Worm (Caenorhabditis elegans) whole organism, L1 larva: ENCODE data around the gene dyf-18.
A peak's percentile ranks its signal among the peaks of the same experiment; 100 is the strongest.

Experiments used
- C34B4.2 ChIP-seq: sonication (generic microtip); optimal IDR thresholded peaks from 2 replicates; lab custom pipeline; 2017; ENCODE audit warnings: mild to moderate bottlenecking, missing genetic modification characterization, missing compliant biosample characterization
- aha-1 ChIP-seq: fragments of 150-350 bp; optimal IDR thresholded peaks from 2 replicates; lab custom pipeline; 2014; ENCODE audit warnings: missing biosample characterization, missing genetic modification characterization
- alr-1 ChIP-seq: fragments of 200-800 bp; sonication (Bioruptor generic); optimal IDR thresholded peaks from 2 replicates; lab custom pipeline; 2018; ENCODE audit warnings: borderline replicate concordance, mild to moderate bottlenecking, missing genetic modification characterization, missing compliant biosample characterization
- blmp-1 ChIP-seq: fragments of 150-350 bp; optimal IDR thresholded peaks from 2 replicates; lab custom pipeline; 2014; ENCODE audit warnings: missing biosample characterization, missing genetic modification characterization
- ceh-63 ChIP-seq: fragments of 200-800 bp; sonication (Bioruptor generic); optimal IDR thresholded peaks from 2 replicates; lab custom pipeline; 2018; ENCODE audit warnings: mild to moderate bottlenecking, missing genetic modification characterization, missing compliant biosample characterization
- ceh-8 ChIP-seq: fragments of 200-800 bp; sonication (Bioruptor generic); optimal IDR thresholded peaks from 2 replicates; lab custom pipeline; 2018; ENCODE audit warnings: mild to moderate bottlenecking, missing genetic modification characterization, moderate library complexity, missing compliant biosample characterization
- ceh-88 ChIP-seq: fragments of 200-800 bp; sonication (Bioruptor generic); IDR thresholded peaks from 2 replicates; pipeline ENCODE4 v1.3.6; 2022; ENCODE audit warnings: missing genetic modification characterization, missing compliant biosample characterization
- ces-1 ChIP-seq: fragments of 150-350 bp; optimal IDR thresholded peaks from 2 replicates; lab custom pipeline; 2014; ENCODE audit warnings: missing biosample characterization, missing genetic modification reagents, missing genetic modification characterization
- dpl-1 ChIP-seq, 3 experiments: fragments of 150-350 bp in 2 of 3; sonication (generic microtip) in 1 of 3; optimal IDR thresholded peaks; 2 replicates each; lab custom pipeline; 2014 to 2017; ENCODE audit warnings: missing biosample characterization in 3 of 3, missing genetic modification characterization in 3 of 3, missing genetic modification reagents in 3 of 3
- efl-3 ChIP-seq: fragments of 200-800 bp; sonication (Bioruptor generic); optimal IDR thresholded peaks from 2 replicates; lab custom pipeline; 2018; ENCODE audit warnings: mild to moderate bottlenecking, missing genetic modification characterization, missing compliant biosample characterization
- egl-13 ChIP-seq: sonication (generic microtip); optimal IDR thresholded peaks from 2 replicates; lab custom pipeline; 2016; ENCODE audit warnings: missing genotype, missing genetic modification reagents, missing genetic modification characterization, missing compliant biosample characterization
- fkh-10 ChIP-seq: sonication (generic microtip); optimal IDR thresholded peaks from 2 replicates; lab custom pipeline; 2017; ENCODE audit warnings: missing biosample characterization, missing genetic modification reagents, missing genetic modification characterization
- fkh-4 ChIP-seq: sonication (generic microtip); optimal IDR thresholded peaks from 2 replicates; lab custom pipeline; 2016; ENCODE audit warnings: missing compliant biosample characterization, missing genetic modification characterization, borderline replicate concordance
- hlh-4 ChIP-seq: sonication (generic microtip); optimal IDR thresholded peaks from 2 replicates; lab custom pipeline; 2016; ENCODE audit warnings: mild to moderate bottlenecking, missing genetic modification characterization, missing compliant biosample characterization
- hpl-2 ChIP-seq: fragments of 150-350 bp; optimal IDR thresholded peaks from 2 replicates; lab custom pipeline; 2014; ENCODE audit warnings: missing biosample characterization, missing genetic modification reagents, missing genetic modification characterization
- isw-1 ChIP-seq: fragments of 200-800 bp; sonication (Bioruptor generic); IDR thresholded peaks from 2 replicates; pipeline ENCODE4 v1.3.6; 2022; ENCODE audit warnings: missing genetic modification characterization, missing compliant biosample characterization
- lin-13 ChIP-seq: fragments of 150-350 bp; optimal IDR thresholded peaks from 2 replicates; lab custom pipeline; 2014; ENCODE audit warnings: missing biosample characterization, missing genetic modification reagents, missing genetic modification characterization
- lin-14 ChIP-seq: fragments of 200-800 bp; sonication (Bioruptor generic); optimal IDR thresholded peaks from 2 replicates; lab custom pipeline; 2018; ENCODE audit warnings: mild to moderate bottlenecking, missing genetic modification characterization, moderate library complexity, missing compliant biosample characterization
- lir-3 ChIP-seq: sonication (generic microtip); optimal IDR thresholded peaks from 2 replicates; lab custom pipeline; 2016; ENCODE audit warnings: mild to moderate bottlenecking, missing genetic modification characterization, moderate library complexity, missing compliant biosample characterization; ENCODE audit not compliant: poor library complexity
- mdl-1 ChIP-seq, 2 experiments: fragments of 150-350 bp; optimal IDR thresholded peaks; 2 replicates each; lab custom pipeline; 2014 to 2017; ENCODE audit warnings: missing biosample characterization in 2 of 2, missing genetic modification characterization in 2 of 2, inconsistent platforms in 1 of 2
- mep-1 ChIP-seq: fragments of 150-350 bp; optimal IDR thresholded peaks from 2 replicates; lab custom pipeline; 2014; ENCODE audit warnings: missing biosample characterization, missing genetic modification characterization
- nhr-20 ChIP-seq: sonication (generic microtip); optimal IDR thresholded peaks from 2 replicates; lab custom pipeline; 2016; ENCODE audit warnings: mild to moderate bottlenecking, missing genetic modification characterization, missing compliant biosample characterization
- nhr-237 ChIP-seq: fragments of 150-350 bp; optimal IDR thresholded peaks from 2 replicates; lab custom pipeline; 2014; ENCODE audit warnings: missing biosample characterization, missing genetic modification characterization
- nhr-71 ChIP-seq: sonication (generic microtip); optimal IDR thresholded peaks from 2 replicates; lab custom pipeline; 2016; ENCODE audit warnings: mild to moderate bottlenecking, missing genetic modification characterization, moderate library complexity, missing compliant biosample characterization
- pag-3 ChIP-seq: sonication (generic microtip); optimal IDR thresholded peaks from 2 replicates; lab custom pipeline; 2017; ENCODE audit warnings: missing genetic modification characterization, mild to moderate bottlenecking, missing compliant biosample characterization, antibody characterized with exemption, borderline replicate concordance; ENCODE audit not compliant: insufficient read depth
- rnt-1 ChIP-seq: sonication (generic microtip); optimal IDR thresholded peaks from 2 replicates; lab custom pipeline; 2016; ENCODE audit warnings: mild to moderate bottlenecking, missing genetic modification characterization, moderate library complexity, missing compliant biosample characterization
- skn-1 ChIP-seq: fragments of 150-350 bp; optimal IDR thresholded peaks from 2 replicates; lab custom pipeline; 2014; ENCODE audit warnings: missing biosample characterization, missing genetic modification characterization
- sup-37 ChIP-seq: fragments of 200-800 bp; sonication (Bioruptor generic); optimal IDR thresholded peaks from 2 replicates; lab custom pipeline; 2018; ENCODE audit warnings: mild to moderate bottlenecking, missing genetic modification characterization, missing compliant biosample characterization
- tbx-2 ChIP-seq: sonication (generic microtip); optimal IDR thresholded peaks from 2 replicates; lab custom pipeline; 2016; ENCODE audit warnings: missing genetic modification characterization, missing compliant biosample characterization
- unc-86 ChIP-seq: sonication (generic microtip); optimal IDR thresholded peaks from 2 replicates; lab custom pipeline; 2016; ENCODE audit warnings: missing genetic modification characterization, missing compliant biosample characterization
- vab-15 ChIP-seq: sonication (generic microtip); optimal IDR thresholded peaks from 2 replicates; lab custom pipeline; 2017; ENCODE audit warnings: missing genotype, mild to moderate bottlenecking, missing genetic modification characterization, missing compliant biosample characterization
- xbp-1 ChIP-seq: sonication (generic microtip); optimal IDR thresholded peaks from 2 replicates; lab custom pipeline; 2016; ENCODE audit warnings: missing genetic modification characterization, missing compliant biosample characterization
- zag-1 ChIP-seq: fragments of 150-350 bp; optimal IDR thresholded peaks from 2 replicates; lab custom pipeline; 2014; ENCODE audit warnings: missing biosample characterization, missing genetic modification characterization
- ztf-4 ChIP-seq: fragments of 150-350 bp; optimal IDR thresholded peaks from 2 replicates; lab custom pipeline; 2014; ENCODE audit warnings: missing biosample characterization, missing genetic modification characterization

dyf-18 gene

ce11 chrIV:11809047-11809446 lies 8.1 kb upstream of the dyf-18 start (continued):
- TF ChIP-seq ztf-4: no peak
- no peak for TF ChIP-seq isw-1 (GFP tag; lab: Robert Waterston, UW)
- TF ChIP-seq tbx-2: no peak
- TF ChIP-seq nhr-71: no peak

ce11 chrIV:11804053-11804452 lies 3.1 kb upstream of the dyf-18 start, which contains the start of gene H01G02.1:
TSS of gene H01G02.1 (minus strand) at chrIV:11804153.
- TF ChIP-seq nhr-20 (tag; lab: Kevin White, UChicago): no peak
- TF ChIP-seq ceh-8 (GFP tag; lab: Kevin White, UChicago): no peak
- TF ChIP-seq mdl-1 (tag; optimal IDR thresholded peaks at IDR 0.05; lab: Kevin White, UChicago): no peak
- no peak for TF ChIP-seq ces-1 (GFP tag; lab: Kevin White, UChicago)
- no peak for TF ChIP-seq fkh-10 (GFP tag; lab: Kevin White, UChicago)
- no peak for TF ChIP-seq blmp-1 (tag; lab: Kevin White, UChicago)
- no peak for TF ChIP-seq aha-1 (tag; lab: Kevin White, UChicago)
- no peak for TF ChIP-seq hpl-2 (GFP tag; lab: Kevin White, UChicago)
- no peak for TF ChIP-seq fkh-4 (tag; lab: Kevin White, UChicago)
- TF ChIP-seq lir-3 (tag; lab: Kevin White, UChicago): no peak
- TF ChIP-seq isw-1 (GFP tag; lab: Robert Waterston, UW): no peak
- TF ChIP-seq ceh-63: no peak
- no peak for TF ChIP-seq tbx-2
- no peak for TF ChIP-seq sup-37
- no peak for TF ChIP-seq mep-1 (tag; lab: Kevin White, UChicago)
- no peak for TF ChIP-seq xbp-1
- TF ChIP-seq dpl-1 (GFP tag; optimal IDR thresholded peaks at IDR 0.05; lab: Kevin White, UChicago): no peak
- TF ChIP-seq, all 84 proteins: peak for 0

- TF ChIP-seq hlh-4: no peak
- TF ChIP-seq lin-13 (GFP tag; lab: Kevin White, UChicago): no peak
- TF ChIP-seq ceh-88: no peak
- TF ChIP-seq nhr-71: no peak
- TF ChIP-seq fkh-4 (tag; lab: Kevin White, UChicago): no peak
- no peak for TF ChIP-seq C34B4.2 (tag; lab: Kevin White, UChicago)
- no peak for TF ChIP-seq zag-1 (tag; lab: Kevin White, UChicago)
- TF ChIP-seq skn-1 (tag; lab: Kevin White, UChicago): no peak
- no peak for TF ChIP-seq dpl-1 (GFP tag; optimal IDR thresholded peaks at IDR 0.05; lab: Kevin White, UChicago)
- no peak for TF ChIP-seq vab-15 (tag; lab: Kevin White, UChicago)
These were observed 2.1 kb upstream of the dyf-18 start, which contains the start of gene H01G02.4 for ce11 chrIV:11803044-11803443. TSS of gene H01G02.4 (minus strand) at chrIV:11803144.

ce11 chrIV:11799240-11799639 lies 1.7 kb downstream of the dyf-18 start:
- TF ChIP-seq rnt-1 (peak; percentile 36), lin-14 (peak; percentile 72), nhr-71 (peak; percentile 52), pag-3 (tag; lab: Kevin White, UChicago) (peak; percentile 63), zag-1 (tag; lab: Kevin White, UChicago) (no peak), fkh-10 (GFP tag; lab: Kevin White, UChicago) (no peak)
- TF ChIP-seq, all 84 proteins: peak for 4

ce11 chrIV:11796818-11797217 lies 4.2 kb downstream of the dyf-18 start:
- TF ChIP-seq fkh-10 (GFP tag; lab: Kevin White, UChicago) (peak; percentile 75), alr-1 (tag; lab: Kevin White, UChicago) (no peak), lin-14 (peak; percentile 13)

ce11 chrIV:11795964-11796363 lies 5.0 kb downstream of the dyf-18 start:
- TF ChIP-seq ceh-63 (no peak), nhr-237 (tag; lab: Kevin White, UChicago) (no peak), egl-13 (no peak), lin-14 (peak; percentile 54), unc-86 (tag; lab: Kevin White, UChicago) (no peak), efl-3 (GFP tag; lab: Kevin White, UChicago) (no peak), fkh-10 (GFP tag; lab: Kevin White, UChicago) (peak; percentile 80)
- TF ChIP-seq, all 84 proteins: peak for 2
